Fruit fly (Drosophila melanogaster): ENCODE results near the gene Cfp1.

Cfp1 gene

DNA sequence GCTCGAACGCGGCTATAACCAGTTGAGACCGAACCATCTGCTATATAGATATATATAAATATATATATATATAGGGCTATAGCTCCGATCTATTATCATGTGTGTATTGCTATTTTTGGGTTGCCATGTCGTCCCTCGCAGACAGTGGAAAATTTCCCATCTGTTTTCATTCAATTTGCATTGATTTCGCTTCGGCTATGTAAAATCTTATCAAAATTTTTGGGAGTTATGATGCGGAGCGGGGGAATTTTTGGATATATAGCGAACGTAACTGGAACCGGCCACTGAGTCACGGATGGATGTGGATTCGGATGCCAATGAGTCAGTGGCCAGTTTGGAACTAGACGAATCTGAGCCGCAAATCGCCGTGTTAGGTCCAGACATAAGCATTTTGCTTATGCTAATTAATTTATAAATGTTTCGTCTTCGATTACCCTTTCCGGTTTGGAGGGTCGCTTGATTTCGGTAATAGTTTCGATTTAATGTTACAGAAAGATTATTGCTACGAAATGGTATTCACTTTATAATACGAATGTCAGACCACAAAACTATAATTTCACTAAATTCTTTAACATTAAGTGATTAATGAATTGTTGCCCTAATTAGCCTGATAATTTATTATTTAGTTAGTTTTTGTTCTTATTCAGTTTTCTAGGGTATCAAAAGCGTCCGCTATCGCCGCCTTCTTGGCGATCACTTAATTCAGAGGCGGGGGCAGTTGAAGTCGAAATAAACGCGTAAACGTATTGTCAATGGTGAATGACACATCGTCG is 25.1 kb upstream of the Cfp1 start (continued):
- TF ChIP-seq CG31627 (GFP tag; optimal IDR thresholded peaks at IDR 0.05) (peak; percentile 51), fd59A (GFP tag; optimal IDR thresholded peaks at IDR 0.05) (no peak), Sox14 (GFP tag; optimal IDR thresholded peaks at IDR 0.05) (peak; percentile 19), ss (GFP tag; optimal IDR thresholded peaks at IDR 0.05) (no peak), Gug (GFP tag; IDR thresholded peaks at IDR 0.05) (no peak), CG6163 (GFP tag; IDR thresholded peaks at IDR 0.05) (no peak)

DNA sequence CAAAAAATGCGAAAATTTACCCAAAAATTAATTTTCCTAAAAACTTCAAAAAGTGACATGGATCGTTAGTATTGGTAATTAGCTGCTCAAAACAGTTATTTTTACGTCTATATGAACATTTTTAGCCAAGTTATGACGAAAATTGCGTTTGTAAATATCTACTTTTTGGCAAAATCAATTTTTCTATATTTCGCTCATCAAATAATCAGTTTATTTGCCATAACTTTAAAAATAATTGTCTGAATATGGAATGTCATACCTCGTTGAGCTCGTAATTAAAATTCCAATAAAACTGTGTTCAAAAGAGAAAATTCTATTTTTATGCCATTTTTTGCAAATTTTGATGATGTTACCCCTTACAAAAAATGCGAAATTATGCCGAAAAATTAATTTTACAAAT is 23.8 kb upstream of the Cfp1 start:
- TF ChIP-seq Ets21C (GFP tag; optimal IDR thresholded peaks at IDR 0.05) (no peak), pdm3 (GFP tag; optimal IDR thresholded peaks at IDR 0.05) (no peak), Blimp-1 (GFP tag; optimal IDR thresholded peaks at IDR 0.05) (no peak), CG10631 (GFP tag; optimal IDR thresholded peaks at IDR 0.05) (no peak), CG6276 (GFP tag; optimal IDR thresholded peaks at IDR 0.05) (no peak), OdsH (GFP tag; optimal IDR thresholded peaks at IDR 0.05) (no peak)

DNA sequence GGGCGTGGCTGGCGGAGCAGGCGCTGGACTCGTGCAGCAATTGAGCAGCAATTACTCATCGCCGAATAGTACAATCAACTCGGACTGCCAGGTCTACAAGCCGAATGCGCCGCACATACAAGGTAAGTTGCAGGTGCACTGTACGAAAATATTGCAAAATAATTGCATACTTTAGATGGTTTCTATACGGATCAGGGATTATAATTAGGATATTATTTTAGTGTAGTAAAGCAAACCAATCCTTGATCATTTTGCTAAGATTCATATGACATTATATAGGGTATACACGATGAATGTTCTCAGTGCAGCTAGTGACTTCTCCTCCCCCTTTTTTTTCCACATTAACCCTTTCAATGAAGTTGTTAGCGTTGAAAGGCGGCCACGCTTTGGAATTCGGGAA is 22.8 kb upstream of the Cfp1 start:
- TF ChIP-seq topi (GFP tag; optimal IDR thresholded peaks at IDR 0.05) (no peak), lz (GFP tag; optimal IDR thresholded peaks at IDR 0.05) (peak; percentile 33), Hr39 (GFP tag; optimal IDR thresholded peaks at IDR 0.05) (peak; percentile 16), Ets96B (tag; optimal IDR thresholded peaks at IDR 0.05) (peak; percentile 20), CG15336 (GFP tag; IDR thresholded peaks at IDR 0.05) (0 out of 2 replicates have a peak, but pooled peaks have one; percentile 14), achi (GFP tag; optimal IDR thresholded peaks at IDR 0.05) (no peak), CG8119 (GFP tag; IDR thresholded peaks at IDR 0.05) (no peak), Eip78C (GFP tag) (peak; percentile 53), CG8319 (GFP tag; optimal IDR thresholded peaks at IDR 0.05) (no peak), vri (GFP tag; optimal IDR thresholded peaks at IDR 0.05) (no peak), Sox14 (GFP tag; optimal IDR thresholded peaks at IDR 0.05) (no peak), Met (GFP tag; optimal IDR thresholded peaks at IDR 0.05) (no peak), net (GFP tag; optimal IDR thresholded peaks at IDR 0.05) (no peak), ss (GFP tag; optimal IDR thresholded peaks at IDR 0.05) (peak in 1 of 2 experiments; percentile 16), Eip93F (GFP tag; optimal IDR thresholded peaks at IDR 0.05) (no peak), dsx (GFP tag; optimal IDR thresholded peaks at IDR 0.05; ENCODE audit: poor library complexity, severe bottlenecking) (no peak), spab (GFP tag; optimal IDR thresholded peaks at IDR 0.05) (no peak), Smox (GFP tag; optimal IDR thresholded peaks at IDR 0.05) (no peak), CG34406 (GFP tag; optimal IDR thresholded peaks at IDR 0.05) (no peak), CG4318 (GFP tag; optimal IDR thresholded peaks at IDR 0.05) (no peak), CG16779 (tag; optimal IDR thresholded peaks at IDR 0.05) (no peak), Lpt (GFP tag; optimal IDR thresholded peaks at IDR 0.05) (no peak), salr (GFP tag; optimal IDR thresholded peaks at IDR 0.05) (peak in 1 of 2 experiments; percentile 2), CG6808 (GFP tag; optimal IDR thresholded peaks at IDR 0.05) (no peak), CG31627 (GFP tag; optimal IDR thresholded peaks at IDR 0.05) (peak; percentile 1), Ets21C (GFP tag; optimal IDR thresholded peaks at IDR 0.05) (no peak), svp (GFP tag) (peak; percentile 21), CG11902 (GFP tag; optimal IDR thresholded peaks at IDR 0.05) (no peak), CG6163 (GFP tag; IDR thresholded peaks at IDR 0.05) (peak; percentile 54; the same call in 2 of the 3 replicates), CG3032 (tag; optimal IDR thresholded peaks at IDR 0.05) (peak; percentile 26), Hr38 (GFP tag; optimal IDR thresholded peaks at IDR 0.05) (no peak), CG11294 (GFP tag; IDR thresholded peaks at IDR 0.05) (no peak), Eip75B (GFP tag; optimal IDR thresholded peaks at IDR 0.05) (no peak), CG32006 (GFP tag; optimal IDR thresholded peaks at IDR 0.05) (no peak), Sox15 (GFP tag; optimal IDR thresholded peaks at IDR 0.05) (no peak), fd85E (GFP tag; optimal IDR thresholded peaks at IDR 0.05) (no peak), pdm3 (GFP tag; optimal IDR thresholded peaks at IDR 0.05) (peak; percentile 20), eg (GFP tag; IDR thresholded peaks at IDR 0.05) (0 out of 3 replicates have a peak, but pooled peaks have one; percentile 10), fkh (GFP tag; optimal IDR thresholded peaks at IDR 0.05) (no peak), CG9139 (GFP tag; optimal IDR thresholded peaks at IDR 0.05) (no peak), CG8632 (GFP tag; optimal IDR thresholded peaks at IDR 0.05) (no peak)

All from whole organism, prepupa.